Worm (Caenorhabditis elegans) whole organism, young adult: ENCODE measurements around the gene col-187.

Experiments used
- B0019.2 ChIP-seq: fragments of 200-800 bp; sonication (Bioruptor generic); conservative IDR thresholded peaks from 2 replicates; pipeline ENCODE4 v1.3.6; 2022; ENCODE audit warnings: missing genetic modification reagents, missing genetic modification characterization, missing compliant biosample characterization
- B0035.1 ChIP-seq: sonication (generic microtip); optimal IDR thresholded peaks from 2 replicates; lab custom pipeline; 2016; ENCODE audit warnings: missing genetic modification characterization, mild to moderate bottlenecking, missing compliant biosample characterization, missing genotype, missing genetic modification reagents
- B0261.1 ChIP-seq: sonication (generic microtip); optimal IDR thresholded peaks from 2 replicates; lab custom pipeline; 2016; ENCODE audit warnings: mild to moderate bottlenecking, missing genetic modification characterization, moderate library complexity, missing compliant biosample characterization
- B0336.3 ChIP-seq: fragments of 200-800 bp; sonication (Bioruptor generic); IDR thresholded peaks from 2 replicates; pipeline ENCODE4 v1.3.6; 2022; ENCODE audit warnings: missing genetic modification characterization, missing compliant biosample characterization
- D2030.7 ChIP-seq: fragments of 200-800 bp; sonication (Bioruptor generic); IDR thresholded peaks from 2 replicates; pipeline ENCODE4 v1.3.6; 2022; ENCODE audit warnings: missing genetic modification reagents, missing genetic modification characterization, missing compliant biosample characterization
- F10E7.11 ChIP-seq: sonication (generic microtip); optimal IDR thresholded peaks from 2 replicates; lab custom pipeline; 2017; ENCODE audit warnings: mild to moderate bottlenecking, missing genetic modification characterization, moderate library complexity, missing compliant biosample characterization
- F39B2.1 ChIP-seq: fragments of 200-800 bp; sonication (Bioruptor generic); IDR thresholded peaks from 2 replicates; pipeline ENCODE4 v1.3.6; 2022; ENCODE audit warnings: missing genetic modification reagents, missing genetic modification characterization, missing compliant biosample characterization
- F55B11.4 ChIP-seq: sonication (generic microtip); optimal IDR thresholded peaks from 2 replicates; lab custom pipeline; 2016; ENCODE audit warnings: missing compliant biosample characterization, missing genetic modification characterization, borderline replicate concordance; ENCODE audit not compliant: insufficient read depth
- F57A8.1 ChIP-seq: fragments of 200-800 bp; sonication (Bioruptor generic); optimal IDR thresholded peaks from 2 replicates; lab custom pipeline; 2018; ENCODE audit warnings: mild to moderate bottlenecking, missing genetic modification characterization, moderate library complexity, missing compliant biosample characterization
- K11D2.4 ChIP-seq: fragments of 200-800 bp; sonication (Bioruptor generic); IDR thresholded peaks from 2 replicates; pipeline ENCODE4 v1.3.6; 2022; ENCODE audit warnings: missing genetic modification reagents, missing genetic modification characterization, missing compliant biosample characterization
- T07F8.4 ChIP-seq: sonication (generic microtip); optimal IDR thresholded peaks from 2 replicates; lab custom pipeline; 2016; ENCODE audit warnings: mild to moderate bottlenecking, missing genetic modification characterization, moderate library complexity, missing compliant biosample characterization
- Y95B8A.8 ChIP-seq: fragments of 200-800 bp; sonication (Bioruptor generic); IDR thresholded peaks from 2 replicates; pipeline ENCODE4 v1.3.6; 2022; ENCODE audit warnings: missing genetic modification reagents, missing genetic modification characterization, missing compliant biosample characterization
- aptf-3 ChIP-seq: fragments of 200-800 bp; sonication (Bioruptor generic); IDR thresholded peaks from 2 replicates; pipeline ENCODE4 v1.3.6; 2022; ENCODE audit warnings: missing genetic modification characterization, missing compliant biosample characterization
- athp-1 ChIP-seq: sonication (generic microtip); optimal IDR thresholded peaks from 2 replicates; lab custom pipeline; 2017; ENCODE audit warnings: mild to moderate bottlenecking, missing genetic modification characterization, missing compliant biosample characterization
- attf-5 ChIP-seq: fragments of 200-800 bp; sonication (Bioruptor generic); optimal IDR thresholded peaks from 2 replicates; lab custom pipeline; 2018; ENCODE audit warnings: mild to moderate bottlenecking, missing genetic modification characterization, missing compliant biosample characterization
- cebp-1 ChIP-seq, 2 experiments: fragments of 200-800 bp in 1 of 2; sonication (Bioruptor generic) in 1 of 2; sonication (generic microtip) in 1 of 2; IDR thresholded peaks in 1 of 2; optimal IDR thresholded peaks in 1 of 2; 2 replicates each; pipeline versions ENCODE4 v1.3.6 to Lab custom; 2017 to 2022; ENCODE audit warnings: missing compliant biosample characterization in 2 of 2, missing genetic modification characterization in 2 of 2, mild to moderate bottlenecking in 1 of 2, missing genetic modification reagents in 1 of 2, moderate library complexity in 1 of 2
- ceh-27 ChIP-seq: fragments of 200-800 bp; sonication (Bioruptor generic); optimal IDR thresholded peaks from 2 replicates; lab custom pipeline; 2018; ENCODE audit warnings: mild to moderate bottlenecking, missing genetic modification characterization, moderate library complexity, missing compliant biosample characterization
- ceh-40 ChIP-seq: fragments of 200-800 bp; sonication (Bioruptor generic); IDR thresholded peaks from 2 replicates; pipeline ENCODE4 v1.3.6; 2022; ENCODE audit warnings: missing genetic modification characterization, missing compliant biosample characterization
- chd-7 ChIP-seq: sonication (generic microtip); optimal IDR thresholded peaks from 2 replicates; lab custom pipeline; 2016; ENCODE audit warnings: mild to moderate bottlenecking, missing genetic modification characterization, moderate library complexity, missing compliant biosample characterization
- dpff-1 ChIP-seq: sonication (generic microtip); optimal IDR thresholded peaks from 2 replicates; lab custom pipeline; 2017; ENCODE audit warnings: mild to moderate bottlenecking, missing genetic modification characterization, missing compliant biosample characterization
- efl-1 ChIP-seq: fragments of 150-350 bp; optimal IDR thresholded peaks from 2 replicates; lab custom pipeline; 2014; ENCODE audit warnings: missing biosample characterization, missing genetic modification reagents, missing genetic modification characterization
- fkh-3 ChIP-seq: sonication (generic microtip); optimal IDR thresholded peaks from 2 replicates; lab custom pipeline; 2016; ENCODE audit warnings: mild to moderate bottlenecking, missing genetic modification characterization, missing compliant biosample characterization
- him-1 ChIP-seq: sonication (generic microtip); optimal IDR thresholded peaks from 2 replicates; lab custom pipeline; 2016; ENCODE audit warnings: missing genotype, missing genetic modification reagents, missing genetic modification characterization, missing compliant biosample characterization
- lag-1 ChIP-seq: fragments of 200-800 bp; sonication (Bioruptor generic); IDR thresholded peaks from 2 replicates; pipeline ENCODE4 v1.3.6; 2022; ENCODE audit warnings: missing genetic modification reagents, missing genetic modification characterization, missing compliant biosample characterization
- lir-1 ChIP-seq: fragments of 200-800 bp; sonication (Bioruptor generic); conservative IDR thresholded peaks from 2 replicates; pipeline ENCODE4 v1.3.6; 2022; ENCODE audit warnings: missing genetic modification reagents, missing genetic modification characterization, missing compliant biosample characterization
- lsl-1 ChIP-seq: fragments of 200-800 bp; sonication (Bioruptor generic); optimal IDR thresholded peaks from 2 replicates; lab custom pipeline; 2018; ENCODE audit warnings: mild to moderate bottlenecking, missing genetic modification characterization, moderate library complexity, missing compliant biosample characterization
- madf-3 ChIP-seq: fragments of 200-800 bp; sonication (Bioruptor generic); IDR thresholded peaks from 2 replicates; pipeline ENCODE4 v1.3.6; 2022; ENCODE audit warnings: missing genetic modification reagents, missing genetic modification characterization, missing compliant biosample characterization
- madf-6 ChIP-seq: fragments of 200-800 bp; sonication (Bioruptor generic); IDR thresholded peaks from 2 replicates; pipeline ENCODE4 v1.3.6; 2022; ENCODE audit warnings: missing genetic modification reagents, missing genetic modification characterization, missing compliant biosample characterization
- mcd-1 ChIP-seq: fragments of 200-800 bp; sonication (Bioruptor generic); IDR thresholded peaks from 2 replicates; pipeline ENCODE4 v1.3.6; 2022; ENCODE audit warnings: missing genetic modification reagents, missing genetic modification characterization, missing compliant biosample characterization
- mel-28 ChIP-seq: sonication (generic microtip); optimal IDR thresholded peaks from 2 replicates; lab custom pipeline; 2016; ENCODE audit warnings: borderline replicate concordance, mild to moderate bottlenecking, missing genetic modification characterization, missing compliant biosample characterization
- mes-4 ChIP-seq: sonication (generic microtip); optimal IDR thresholded peaks from 2 replicates; lab custom pipeline; 2016; ENCODE audit warnings: missing genotype, missing genetic modification characterization, missing compliant biosample characterization
- nfya-2 ChIP-seq: fragments of 200-800 bp; sonication (Bioruptor generic); IDR thresholded peaks from 2 replicates; pipeline ENCODE4 v1.3.6; 2022; ENCODE audit warnings: missing genetic modification reagents, missing genetic modification characterization, missing compliant biosample characterization
- nfyb-1 ChIP-seq: fragments of 200-800 bp; sonication (Bioruptor generic); IDR thresholded peaks from 2 replicates; pipeline ENCODE4 v1.3.6; 2022; ENCODE audit warnings: missing genetic modification reagents, missing genetic modification characterization, missing compliant biosample characterization
- nhr-120 ChIP-seq: fragments of 200-800 bp; sonication (Bioruptor generic); IDR thresholded peaks from 2 replicates; pipeline ENCODE4 v1.3.6; 2022; ENCODE audit warnings: missing genetic modification characterization, missing compliant biosample characterization
- nhr-179 ChIP-seq: sonication (generic microtip); optimal IDR thresholded peaks from 2 replicates; lab custom pipeline; 2016; ENCODE audit warnings: mild to moderate bottlenecking, missing genetic modification characterization, missing compliant biosample characterization
- nhr-80 ChIP-seq: sonication (generic microtip); optimal IDR thresholded peaks from 2 replicates; lab custom pipeline; 2016; ENCODE audit warnings: missing genetic modification characterization, missing compliant biosample characterization
- nhr-90 ChIP-seq: sonication (generic microtip); optimal IDR thresholded peaks from 2 replicates; lab custom pipeline; 2016; ENCODE audit warnings: missing genotype, mild to moderate bottlenecking, missing genetic modification characterization, missing compliant biosample characterization
- pbrm-1 ChIP-seq: fragments of 200-800 bp; sonication (Bioruptor generic); IDR thresholded peaks from 2 replicates; pipeline ENCODE4 v1.3.6; 2022; ENCODE audit warnings: missing genetic modification reagents, missing genetic modification characterization, missing compliant biosample characterization
- rcor-1 ChIP-seq: fragments of 200-800 bp; sonication (Bioruptor generic); IDR thresholded peaks from 2 replicates; pipeline ENCODE4 v1.3.6; 2022; ENCODE audit warnings: missing genetic modification reagents, missing genetic modification characterization, missing compliant biosample characterization
- sdz-38 ChIP-seq: sonication (generic microtip); optimal IDR thresholded peaks from 2 replicates; lab custom pipeline; 2016; ENCODE audit warnings: missing genotype, missing genetic modification characterization, missing compliant biosample characterization
- zim-3 ChIP-seq: sonication (generic microtip); optimal IDR thresholded peaks from 2 replicates; lab custom pipeline; 2017; ENCODE audit warnings: mild to moderate bottlenecking, missing genetic modification characterization, moderate library complexity, missing compliant biosample characterization
- ztf-26 ChIP-seq: sonication (generic microtip); optimal IDR thresholded peaks from 2 replicates; lab custom pipeline; 2017; ENCODE audit warnings: missing genetic modification characterization, missing compliant biosample characterization

Gene col-187

ce11 chrX:16056404-16056803 lies 16.3 kb upstream of the col-187 start (continued):
- TF ChIP-seq mel-28 (tag; lab: Kevin White, UChicago) (peak; percentile 78), mes-4 (no peak), madf-3 (GFP tag; lab: Robert Waterston, UW) (peak; percentile 74; the same call in 1 of the 2 replicates), rcor-1 (peak; percentile 97), F55B11.4 (tag; lab: Kevin White, UChicago) (no peak), lir-1 (GFP tag; lab: Robert Waterston, UW) (peak; percentile 89), nfya-2 (GFP tag; lab: Robert Waterston, UW) (no peak), nfyb-1 (GFP tag; lab: Robert Waterston, UW) (peak; percentile 98), F10E7.11 (peak; percentile 96), D2030.7 (GFP tag; lab: Robert Waterston, UW) (no peak), T07F8.4 (tag; lab: Kevin White, UChicago) (peak; percentile 95), fkh-3 (no peak), B0261.1 (peak; percentile 58), attf-5 (GFP tag; lab: Kevin White, UChicago) (peak; percentile 28), ceh-27 (peak; percentile 95), pbrm-1 (GFP tag; lab: Robert Waterston, UW) (peak; percentile 94), sdz-38 (no peak), aptf-3 (GFP tag; lab: Robert Waterston, UW) (no peak), cebp-1 (GFP tag; IDR thresholded peaks at IDR 0.05; lab: Robert Waterston, UW) (peak; percentile 53), cebp-1 (tag; optimal IDR thresholded peaks at IDR 0.05; lab: Kevin White, UChicago) (peak; percentile 97), him-1 (tag; lab: Kevin White, UChicago) (no peak), nhr-179 (peak; percentile 9), nhr-80 (tag; lab: Kevin White, UChicago) (peak; percentile 89), ztf-26 (tag; lab: Kevin White, UChicago) (peak; percentile 99), Y95B8A.8 (peak; percentile 40; the same call in 1 of the 2 replicates), nhr-120 (GFP tag; lab: Robert Waterston, UW) (no peak), madf-6 (GFP tag; lab: Robert Waterston, UW) (no peak), athp-1 (tag; lab: Kevin White, UChicago) (peak; percentile 56), K11D2.4 (peak; percentile 99), lag-1 (GFP tag; lab: Robert Waterston, UW) (peak; percentile 95), B0019.2 (GFP tag; lab: Robert Waterston, UW) (no peak), F39B2.1 (GFP tag; lab: Robert Waterston, UW) (no peak), chd-7 (tag; lab: Kevin White, UChicago) (peak; percentile 92), B0336.3 (peak; percentile 98), mcd-1 (GFP tag; lab: Robert Waterston, UW) (peak; percentile 91), dpff-1 (tag; lab: Kevin White, UChicago) (peak; percentile 92), F57A8.1 (GFP tag; lab: Kevin White, UChicago) (peak; percentile 80), ceh-40 (no peak), lsl-1 (GFP tag; lab: Kevin White, UChicago) (no peak), efl-1 (GFP tag; lab: Kevin White, UChicago) (no peak), B0035.1 (tag; lab: Kevin White, UChicago) (peak; percentile 94), zim-3 (tag; lab: Kevin White, UChicago) (peak; percentile 6), nhr-90 (peak; percentile 93)
